Worm (Caenorhabditis elegans): ENCODE data around the gene C09B9.85.

DNA sequence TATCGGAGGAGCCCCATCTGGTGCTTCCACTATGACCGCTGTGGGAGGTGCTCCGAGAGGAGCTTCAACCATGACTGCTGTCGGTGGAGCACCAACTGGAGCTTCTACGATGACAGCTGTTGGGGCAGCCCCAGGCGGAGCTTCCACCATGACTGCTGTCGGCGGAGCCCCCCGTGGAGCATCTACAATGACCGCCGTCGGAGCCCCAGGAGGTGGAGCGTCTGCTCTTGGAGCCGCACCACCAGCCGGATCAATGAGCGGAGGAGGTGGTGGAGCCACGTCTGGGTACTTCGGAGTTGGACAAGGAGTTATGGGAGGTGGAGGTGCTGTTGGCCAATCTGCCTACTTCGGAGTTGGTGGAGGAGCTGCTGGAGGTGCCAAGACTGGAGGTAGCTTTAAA lies 28.6 kb downstream of the C09B9.85 start:
- TF ChIP-seq tbx-11 (GFP tag; IDR thresholded peaks at IDR 0.05) (no peak), F13C5.2 (tag; optimal IDR thresholded peaks at IDR 0.05) (no peak), ets-7 (tag; optimal IDR thresholded peaks at IDR 0.05) (no peak), ceh-13 (GFP tag; optimal IDR thresholded peaks at IDR 0.05) (no peak), scrt-1 (GFP tag; IDR thresholded peaks at IDR 0.05) (no peak), pes-1 (GFP tag; IDR thresholded peaks at IDR 0.05) (no peak), ama-1 (optimal IDR thresholded peaks at IDR 0.05) (no peak)

All from whole organism, early embryonic.